Fruit fly (Drosophila melanogaster) whole organism, embryonic: ENCODE data around the gene CG33543.

Experiments used
- Abd-B ChIP-seq: fragments of 200-800 bp; sonication (Bioruptor generic); optimal IDR thresholded peaks from 2 replicates; lab custom pipeline; 2018; ENCODE audit warnings: missing biosample characterization, mild to moderate bottlenecking, missing genetic modification characterization, moderate library complexity
- CG10147 ChIP-seq: fragments of 200-800 bp; sonication (Bioruptor generic); optimal IDR thresholded peaks from 2 replicates; lab custom pipeline; 2019; ENCODE audit warnings: missing biosample characterization, mild to moderate bottlenecking, missing genetic modification characterization, moderate library complexity
- CG10267 ChIP-seq: fragments of 200-800 bp; sonication (Bioruptor generic); optimal IDR thresholded peaks from 2 replicates; lab custom pipeline; 2018; ENCODE audit warnings: missing biosample characterization, mild to moderate bottlenecking, missing genetic modification characterization, moderate library complexity
- CG11398 ChIP-seq: fragments of 200-800 bp; sonication (Bioruptor generic); optimal IDR thresholded peaks from 2 replicates; lab custom pipeline; 2016; ENCODE audit warnings: missing biosample characterization, missing genetic modification characterization
- CG11560 ChIP-seq: fragments of 200-800 bp; sonication (Bioruptor generic); IDR thresholded peaks from 3 replicates; pipeline ENCODE4 v1.3.6; 2022; ENCODE audit warnings: missing biosample characterization, missing genetic modification characterization
- CG12769 ChIP-seq: fragments of 200-800 bp; sonication (Bioruptor generic); optimal IDR thresholded peaks from 2 replicates; lab custom pipeline; 2019; ENCODE audit warnings: missing biosample characterization, mild to moderate bottlenecking, missing genetic modification characterization, moderate library complexity
- CG14050 ChIP-seq: fragments of 200-800 bp; sonication (Bioruptor generic); IDR thresholded peaks from 3 replicates; pipeline ENCODE4 v1.3.6; 2022; ENCODE audit warnings: missing biosample characterization, missing genetic modification characterization
- CG15011 ChIP-seq: fragments of 200-800 bp; sonication (Bioruptor generic); optimal IDR thresholded peaks from 3 replicates; lab custom pipeline; 2018; ENCODE audit warnings: missing biosample characterization, mild to moderate bottlenecking, missing genetic modification characterization
- CG1603 ChIP-seq: fragments of 200-800 bp; sonication (Bioruptor generic); optimal IDR thresholded peaks from 2 replicates; lab custom pipeline; 2019; ENCODE audit warnings: missing biosample characterization, mild to moderate bottlenecking, missing genetic modification characterization, moderate library complexity
- CG1832 ChIP-seq: fragments of 200-800 bp; sonication (Bioruptor generic); optimal IDR thresholded peaks from 2 replicates; lab custom pipeline; 2017; ENCODE audit warnings: missing biosample characterization, mild to moderate bottlenecking, missing genetic modification characterization, inconsistent platforms
- CG2678 ChIP-seq: fragments of 200-800 bp; sonication (Bioruptor generic); optimal IDR thresholded peaks from 3 replicates; lab custom pipeline; 2019; ENCODE audit warnings: missing biosample characterization, mild to moderate bottlenecking, missing genetic modification characterization, moderate library complexity
- CG3163 ChIP-seq: fragments of 200-800 bp; sonication (Bioruptor generic); optimal IDR thresholded peaks from 3 replicates; lab custom pipeline; 2016; ENCODE audit warnings: missing biosample characterization, missing genetic modification characterization
- CG3281 ChIP-seq: fragments of 200-800 bp; sonication (Bioruptor generic); optimal IDR thresholded peaks from 3 replicates; lab custom pipeline; 2017; ENCODE audit warnings: missing biosample characterization, mild to moderate bottlenecking, missing genetic modification characterization
- CG7271 ChIP-seq: fragments of 200-800 bp; sonication (Bioruptor generic); optimal IDR thresholded peaks from 2 replicates; lab custom pipeline; 2018; ENCODE audit warnings: missing biosample characterization, mild to moderate bottlenecking, missing genetic modification characterization, moderate library complexity
- CG8290 ChIP-seq, 3 experiments: fragments of 200-800 bp; sonication (Bioruptor generic); optimal IDR thresholded peaks; 2 replicates each; lab custom pipeline; 2016 to 2019; ENCODE audit warnings: missing biosample characterization in 3 of 3, missing genetic modification characterization in 3 of 3, mild to moderate bottlenecking in 2 of 3, moderate library complexity in 1 of 3
- CG8388 ChIP-seq: fragments of 200-800 bp; sonication (Bioruptor generic); optimal IDR thresholded peaks from 2 replicates; lab custom pipeline; 2019; ENCODE audit warnings: missing biosample characterization, mild to moderate bottlenecking, missing genetic modification characterization, moderate library complexity
- CG8924 ChIP-seq: fragments of 200-800 bp; optimal IDR thresholded peaks from 3 replicates; lab custom pipeline; 2019; ENCODE audit warnings: missing biosample characterization, mild to moderate bottlenecking, missing genetic modification characterization, moderate library complexity
- CG9797 ChIP-seq: fragments of 200-800 bp; sonication (Bioruptor generic); optimal IDR thresholded peaks from 3 replicates; lab custom pipeline; 2018; ENCODE audit warnings: missing biosample characterization, mild to moderate bottlenecking, missing genetic modification characterization
- CG9876 ChIP-seq: fragments of 200-800 bp; sonication (Bioruptor generic); optimal IDR thresholded peaks from 2 replicates; lab custom pipeline; 2016; ENCODE audit warnings: missing biosample characterization, missing genetic modification characterization
- CoRest ChIP-seq: fragments of 200-800 bp; sonication (Bioruptor generic); optimal IDR thresholded peaks from 3 replicates; lab custom pipeline; 2018; ENCODE audit warnings: missing biosample characterization, mild to moderate bottlenecking, missing genetic modification characterization, moderate library complexity
- H2.0 ChIP-seq: fragments of 200-800 bp; sonication (Bioruptor generic); IDR thresholded peaks from 2 replicates; pipeline ENCODE4 v1.3.6; 2022; ENCODE audit warnings: missing biosample characterization, missing genetic modification characterization
- HLH4C ChIP-seq: fragments of 200-800 bp; sonication (Bioruptor generic); IDR thresholded peaks from 3 replicates; pipeline ENCODE4 v1.3.6; 2022; ENCODE audit warnings: missing biosample characterization, missing genetic modification characterization; ENCODE audit not compliant: partially characterized antibody
- HmgD ChIP-seq: fragments of 200-800 bp; sonication (Bioruptor generic); optimal IDR thresholded peaks from 3 replicates; lab custom pipeline; 2016; ENCODE audit warnings: missing biosample characterization, missing genetic modification characterization
- Hsf ChIP-seq: fragments of 200-800 bp; sonication (Bioruptor generic); optimal IDR thresholded peaks from 3 replicates; lab custom pipeline; 2016; ENCODE audit warnings: missing biosample characterization, missing genetic modification characterization
- MESR4 ChIP-seq: fragments of 200-800 bp; sonication (Bioruptor generic); optimal IDR thresholded peaks from 2 replicates; lab custom pipeline; 2018; ENCODE audit warnings: missing biosample characterization, mild to moderate bottlenecking, missing genetic modification characterization, moderate library complexity
- NC2β ChIP-seq: fragments of 200-800 bp; sonication (Bioruptor generic); optimal IDR thresholded peaks from 2 replicates; lab custom pipeline; 2016; ENCODE audit warnings: missing biosample characterization, missing genetic modification characterization
- Nf-YB ChIP-seq: fragments of 200-800 bp; sonication (Bioruptor generic); optimal IDR thresholded peaks from 3 replicates; lab custom pipeline; 2019; ENCODE audit warnings: missing biosample characterization, mild to moderate bottlenecking, missing genetic modification characterization, moderate library complexity
- Nf-YC ChIP-seq: fragments of 200-800 bp; optimal IDR thresholded peaks from 3 replicates; lab custom pipeline; 2019; ENCODE audit warnings: missing biosample characterization, mild to moderate bottlenecking, missing genetic modification characterization, moderate library complexity
- NfI ChIP-seq: fragments of 200-800 bp; sonication (Bioruptor generic); optimal IDR thresholded peaks from 3 replicates; lab custom pipeline; 2018; ENCODE audit warnings: missing biosample characterization, mild to moderate bottlenecking, missing genetic modification characterization, moderate library complexity
- PHDP ChIP-seq: fragments of 200-800 bp; sonication (Bioruptor generic); optimal IDR thresholded peaks from 3 replicates; lab custom pipeline; 2018; ENCODE audit warnings: missing biosample characterization, mild to moderate bottlenecking, missing genetic modification characterization, moderate library complexity
- Ravus ChIP-seq: fragments of 200-800 bp; sonication (Bioruptor generic); IDR thresholded peaks from 2 replicates; pipeline ENCODE4 v1.3.6; 2022; ENCODE audit warnings: missing biosample characterization, missing genetic modification characterization
- Scr ChIP-seq: fragments of 200-800 bp; sonication (Bioruptor generic); IDR thresholded peaks from 2 replicates; pipeline ENCODE4 v1.3.6; 2022; ENCODE audit warnings: missing biosample characterization, missing genetic modification characterization; ENCODE audit not compliant: partially characterized antibody
- Sin3A ChIP-seq: fragments of >200 bp; optimal IDR thresholded peaks from 2 replicates; lab custom pipeline; 2018
- bab2 ChIP-seq: fragments of 200-800 bp; sonication (Bioruptor generic); optimal IDR thresholded peaks from 2 replicates; lab custom pipeline; 2016; ENCODE audit warnings: missing biosample characterization, missing genetic modification characterization
- bigmax ChIP-seq: fragments of 200-800 bp; sonication (Bioruptor generic); optimal IDR thresholded peaks from 2 replicates; lab custom pipeline; 2018; ENCODE audit warnings: missing biosample characterization, mild to moderate bottlenecking, missing genetic modification characterization
- bowl ChIP-seq: fragments of 200-800 bp; sonication (Bioruptor generic); IDR thresholded peaks from 2 replicates; pipeline ENCODE4 v1.3.6; 2022; ENCODE audit warnings: missing biosample characterization, missing genetic modification characterization
- cg ChIP-seq: fragments of 200-800 bp; sonication (Bioruptor generic); optimal IDR thresholded peaks from 3 replicates; lab custom pipeline; 2019; ENCODE audit warnings: missing biosample characterization, mild to moderate bottlenecking, missing genetic modification characterization, moderate library complexity
- croc ChIP-seq: fragments of 200-800 bp; sonication (Bioruptor generic); conservative IDR thresholded peaks from 3 replicates; pipeline ENCODE4 v1.3.6; 2022; ENCODE audit warnings: missing biosample characterization, missing genetic modification characterization
- eve ChIP-seq, 2 experiments: fragments of >200 bp; optimal IDR thresholded peaks; 2 replicates each; lab custom pipeline; 2017; ENCODE audit warnings: missing biosample characterization in 2 of 2, missing genetic modification characterization in 2 of 2
- gro ChIP-seq: fragments of 200-800 bp; sonication (Bioruptor generic); optimal IDR thresholded peaks from 2 replicates; lab custom pipeline; 2016; ENCODE audit warnings: missing biosample characterization, missing genetic modification characterization
- hbn ChIP-seq: fragments of 200-800 bp; sonication (Bioruptor generic); IDR thresholded peaks from 2 replicates; pipeline ENCODE4 v1.3.6; 2022; ENCODE audit warnings: missing biosample characterization, missing genetic modification characterization; ENCODE audit not compliant: partially characterized antibody
- onecut ChIP-seq: fragments of 200-800 bp; sonication (Bioruptor generic); IDR thresholded peaks from 2 replicates; pipeline ENCODE4 v1.3.6; 2022; ENCODE audit warnings: missing biosample characterization, missing genetic modification characterization
- peb ChIP-seq: fragments of 200-800 bp; sonication (Bioruptor generic); IDR thresholded peaks from 2 replicates; pipeline ENCODE4 v1.3.6; 2022; ENCODE audit warnings: missing biosample characterization, missing genetic modification characterization
- slbo ChIP-seq: fragments of 200-800 bp; sonication (Bioruptor generic); IDR thresholded peaks from 2 replicates; pipeline ENCODE4 v1.3.6; 2022; ENCODE audit warnings: missing biosample characterization, missing genetic modification characterization
- sna ChIP-seq: fragments of 200-800 bp; sonication (Bioruptor generic); IDR thresholded peaks from 2 replicates; pipeline ENCODE4 v1.3.6; 2022; ENCODE audit warnings: missing biosample characterization, missing genetic modification characterization; ENCODE audit not compliant: partially characterized antibody
- tgo ChIP-seq: fragments of 200-800 bp; sonication (Bioruptor generic); IDR thresholded peaks from 3 replicates; pipeline ENCODE4 v1.3.6; 2022; ENCODE audit warnings: missing biosample characterization, missing genetic modification characterization
- vnd ChIP-seq: fragments of 200-800 bp; sonication (Bioruptor generic); IDR thresholded peaks from 3 replicates; pipeline ENCODE4 v1.3.6; 2022; ENCODE audit warnings: missing biosample characterization, missing genetic modification characterization; ENCODE audit not compliant: partially characterized antibody
- zf30C ChIP-seq: fragments of 200-800 bp; sonication (Bioruptor generic); optimal IDR thresholded peaks from 3 replicates; lab custom pipeline; 2018; ENCODE audit warnings: missing biosample characterization, mild to moderate bottlenecking, missing genetic modification characterization

The CG33543 gene

dm6 chr2L:1973957-1974356, 32.2 kb downstream of the CG33543 start, which contains the start of gene Der-1 (continued):
- peak; percentile 43 for TF ChIP-seq Nf-YC (tag; lab: Kevin White, UChicago)
- peak; percentile 79 for TF ChIP-seq HLH4C (GFP tag; lab: Robert Waterston, UW)
- no peak for TF ChIP-seq bowl (GFP tag; lab: Robert Waterston, UW)
- TF ChIP-seq slbo (GFP tag; lab: Robert Waterston, UW): peak; percentile 29; the same call in 1 of the 2 replicates
- TF ChIP-seq vnd (GFP tag; lab: Robert Waterston, UW): peak; percentile 86
- TF ChIP-seq Abd-B (GFP tag; lab: Kevin White, UChicago): peak; percentile 56
- TF ChIP-seq CG14050 (GFP tag; lab: Robert Waterston, UW): no peak
- TF ChIP-seq CG10267 (tag; lab: Kevin White, UChicago): peak; percentile 20
- TF ChIP-seq H2.0 (GFP tag; lab: Robert Waterston, UW): peak; percentile 15; the same call in 1 of the 2 replicates
- peak; percentile 63 for TF ChIP-seq CG1603 (tag; lab: Kevin White, UChicago)
- peak; percentile 69 for TF ChIP-seq Sin3A (lab: Kevin White, UChicago)
- TF ChIP-seq NC2β (GFP tag; lab: Kevin White, UChicago): peak; percentile 34
- peak; percentile 32 for TF ChIP-seq gro (GFP tag; lab: Kevin White, UChicago)
- TF ChIP-seq, all 482 proteins: peak for 92

dm6 chr2L:1972450-1973119, 33.5 kb downstream of the CG33543 start:
- no peak for TF ChIP-seq bigmax (GFP tag; lab: Kevin White, UChicago)
- no peak for TF ChIP-seq CG7271 (tag; lab: Kevin White, UChicago)
- no peak for TF ChIP-seq peb (GFP tag; lab: Robert Waterston, UW)
- no peak for TF ChIP-seq CG11398 (GFP tag; lab: Kevin White, UChicago)
- peak; percentile 35; the same call in 1 of the 2 replicates for TF ChIP-seq sna (GFP tag; lab: Robert Waterston, UW)
- peak; percentile 55 for TF ChIP-seq CoRest
- TF ChIP-seq CG9797 (GFP tag; lab: Kevin White, UChicago): no peak
- TF ChIP-seq Scr (GFP tag; lab: Robert Waterston, UW): peak; percentile 39; the same call in 1 of the 2 replicates
- TF ChIP-seq bab2 (GFP tag; lab: Kevin White, UChicago): no peak
- no peak for TF ChIP-seq CG8924 (tag; lab: Kevin White, UChicago)
- TF ChIP-seq CG3163 (GFP tag; lab: Kevin White, UChicago): no peak
- no peak for TF ChIP-seq onecut
- TF ChIP-seq Ravus (GFP tag; lab: Robert Waterston, UW): no peak
- TF ChIP-seq hbn (GFP tag; lab: Robert Waterston, UW): no peak
- peak; percentile 97 for TF ChIP-seq cg
- TF ChIP-seq CG9876: no peak
- no peak for TF ChIP-seq CG10147 (GFP tag; lab: Kevin White, UChicago)
- TF ChIP-seq Nf-YB (GFP tag; lab: Kevin White, UChicago): peak; percentile 98
- TF ChIP-seq PHDP (tag; lab: Kevin White, UChicago): no peak
- no peak for TF ChIP-seq MESR4 (GFP tag; lab: Kevin White, UChicago)
- TF ChIP-seq zf30C: no peak
- TF ChIP-seq CG8290 (GFP tag; optimal IDR thresholded peaks at IDR 0.05; lab: Kevin White, UChicago): no peak
- no peak for TF ChIP-seq CG8290 (tag; optimal IDR thresholded peaks at IDR 0.05; lab: Kevin White, UChicago)
- no peak for TF ChIP-seq eve (GFP tag; optimal IDR thresholded peaks at IDR 0.05; lab: Kevin White, UChicago)
- TF ChIP-seq CG15011: no peak
- TF ChIP-seq CG12769: no peak
- TF ChIP-seq CG8388 (GFP tag; lab: Kevin White, UChicago): no peak
- no peak for TF ChIP-seq croc
- TF ChIP-seq NfI: no peak
- TF ChIP-seq CG1832 (GFP tag; lab: Kevin White, UChicago): peak; percentile 93
- no peak for TF ChIP-seq Hsf (GFP tag; lab: Kevin White, UChicago)
- TF ChIP-seq CG3281 (GFP tag; lab: Kevin White, UChicago): no peak
- TF ChIP-seq tgo (GFP tag; lab: Robert Waterston, UW): no peak
- TF ChIP-seq CG11560 (tag; lab: Robert Waterston, UW): no peak
- TF ChIP-seq CG2678: no peak
- peak; percentile 3 for TF ChIP-seq HmgD (GFP tag; lab: Kevin White, UChicago)
